Worm (Caenorhabditis elegans): ENCODE data around the gene T25E12.6.

ce11 chrV:16788967-16789366, 46.7 kb downstream of the T25E12.6 start, which contains the start of gene immt-2:
- TF ChIP-seq W03F9.2 (tag; optimal IDR thresholded peaks at IDR 0.05) (no peak), him-1 (tag; optimal IDR thresholded peaks at IDR 0.05) (no peak), dao-5 (tag; optimal IDR thresholded peaks at IDR 0.05) (no peak)
